Worm (Caenorhabditis elegans): ENCODE results near the gene ZK1240.6.

ce11 chrII:2317883-2318357, 4.8 kb downstream of the ZK1240.6 start, which contains the start of the genes ZK1240.5 and ZK1240.9:
- no peak for TF ChIP-seq unc-39 (tag; optimal IDR thresholded peaks at IDR 0.05)
- TF ChIP-seq lin-39 (tag; optimal IDR thresholded peaks at IDR 0.05) = no peak
- no peak for TF ChIP-seq mdl-1 (tag; optimal IDR thresholded peaks at IDR 0.05)
- TF ChIP-seq blmp-1 (tag; optimal IDR thresholded peaks at IDR 0.05; ENCODE audit: insufficient read depth) = no peak
- TF ChIP-seq ceh-16 (tag; optimal IDR thresholded peaks at IDR 0.05) = no peak
- TF ChIP-seq lsy-2 (tag; optimal IDR thresholded peaks at IDR 0.05) = no peak
- no peak for TF ChIP-seq ztf-4 (tag; optimal IDR thresholded peaks at IDR 0.05)
- no peak for TF ChIP-seq ztf-11 (tag; optimal IDR thresholded peaks at IDR 0.05)
- TF ChIP-seq alr-1 (tag; optimal IDR thresholded peaks at IDR 0.05) = no peak
- TF ChIP-seq ama-1 (optimal IDR thresholded peaks at IDR 0.05) = no peak
- TF ChIP-seq nhr-6 (tag; optimal IDR thresholded peaks at IDR 0.05) = no peak
- TF ChIP-seq elt-1 (tag; optimal IDR thresholded peaks at IDR 0.05) = no peak
- no peak for TF ChIP-seq elt-3 (tag; optimal IDR thresholded peaks at IDR 0.05)
